Worm (Caenorhabditis elegans) whole organism, L4/young adult: Measurements from ENCODE around the gene cul-3.

Experiments used
- W03F9.2 ChIP-seq: fragments of 150-350 bp; optimal IDR thresholded peaks from 2 replicates; lab custom pipeline; 2014; ENCODE audit warnings: missing biosample characterization, missing genetic modification characterization
- dao-5 ChIP-seq: sonication (generic microtip); optimal IDR thresholded peaks from 2 replicates; lab custom pipeline; 2016; ENCODE audit warnings: missing genotype, missing genetic modification characterization, moderate library complexity, missing compliant biosample characterization
- him-1 ChIP-seq: sonication (generic microtip); optimal IDR thresholded peaks from 2 replicates; lab custom pipeline; 2016; ENCODE audit warnings: missing genotype, missing genetic modification reagents, missing genetic modification characterization, missing compliant biosample characterization

Gene cul-3

DNA sequence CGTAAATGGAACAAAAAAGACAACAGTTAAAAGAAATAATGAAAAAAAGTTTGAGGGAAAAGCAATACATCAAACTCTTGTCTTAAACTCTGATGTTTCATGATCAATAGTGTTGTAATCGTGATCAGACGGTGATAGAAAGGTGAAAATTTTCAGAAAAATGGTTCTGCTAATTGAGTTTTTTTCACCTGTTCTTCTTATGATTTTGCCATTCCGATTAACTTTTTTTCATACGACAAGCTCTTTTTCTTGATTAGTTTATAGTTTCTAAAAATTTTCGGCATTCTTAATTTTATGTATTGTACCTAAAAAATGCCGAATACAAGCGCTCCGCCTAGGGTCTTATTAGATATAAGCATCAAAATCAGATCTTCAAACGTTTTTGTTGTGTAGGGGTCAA, 38.5 kb downstream of the cul-3 start:
- TF ChIP-seq him-1 = no peak
- no peak for TF ChIP-seq dao-5 (tag; lab: Kevin White, UChicago)
- no peak for TF ChIP-seq W03F9.2 (tag; lab: Kevin White, UChicago)

DNA sequence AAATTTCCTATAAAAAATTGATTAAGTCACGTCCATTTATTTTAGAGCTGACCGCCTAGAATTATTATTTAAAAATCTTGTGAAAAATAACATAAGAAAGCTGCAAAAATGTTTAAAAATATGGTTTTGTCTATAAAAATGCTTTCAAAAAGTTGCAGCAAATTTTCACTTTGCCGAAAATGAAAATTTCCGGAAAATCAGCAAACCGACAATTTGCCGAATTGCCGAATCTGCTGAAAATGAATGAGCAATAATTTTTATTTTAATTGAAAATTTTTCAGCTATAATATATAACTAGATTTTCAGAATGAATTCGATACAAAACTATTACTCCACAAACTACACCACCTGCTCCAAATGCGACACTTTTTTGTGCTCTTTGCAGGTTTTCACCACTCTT, 39.6 kb downstream of the cul-3 start, which contains the start of gene srh-78:
Gene srh-78, plus strand, starts transcription at position 301 of the 400 bp plus-strand sequence.
- TF ChIP-seq dao-5 (tag; lab: Kevin White, UChicago) (no peak), him-1 (no peak), W03F9.2 (tag; lab: Kevin White, UChicago) (no peak)

DNA sequence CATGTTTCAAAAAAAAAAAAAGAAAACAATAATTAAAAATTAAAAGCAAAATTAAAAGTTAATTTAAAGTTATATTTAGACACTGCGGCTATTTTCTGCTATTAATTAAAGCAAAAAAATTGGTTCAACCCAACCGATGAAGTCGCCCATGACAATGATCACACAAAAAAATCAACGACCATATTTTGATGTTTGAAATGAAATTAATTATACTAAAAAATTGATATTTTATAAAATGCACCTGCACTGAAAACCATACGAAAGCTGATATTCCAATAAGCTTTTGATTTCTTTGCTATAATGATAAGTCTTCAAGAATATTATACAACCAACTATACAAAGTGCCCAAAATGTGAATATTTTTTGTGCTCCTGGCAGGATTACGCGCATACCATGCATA, 42.4 kb downstream of the cul-3 start, which contains the start of gene srh-80:
Gene srh-80, plus strand, starts transcription at position 301 of the 400 bp plus-strand sequence.
- no peak for TF ChIP-seq dao-5 (tag; lab: Kevin White, UChicago)
- no peak for TF ChIP-seq W03F9.2 (tag; lab: Kevin White, UChicago)
- TF ChIP-seq him-1 = no peak

- no peak for TF ChIP-seq him-1
- TF ChIP-seq dao-5 (tag; lab: Kevin White, UChicago) = no peak
- TF ChIP-seq W03F9.2 (tag; lab: Kevin White, UChicago) = no peak
These were observed 57.4 kb downstream of the cul-3 start, which contains the start of gene kin-33 for ce11 chrV:234572-234971. kin-33 (minus strand) TSS chrV:234672.
